Worm (Caenorhabditis elegans) whole organism, dauer: Measurements from ENCODE around the gene best-6.
"Not testable (repeated sequence)": the region's sequence is repeated elsewhere in the genome, so short reads cannot be mapped to it uniquely, and the experiment has no call there.

Experiments
- unc-62 ChIP-seq: sonication (generic microtip); optimal IDR thresholded peaks from 2 replicates; lab custom pipeline; 2017; ENCODE audit warnings: missing biosample characterization, missing genetic modification reagents, missing genetic modification characterization

Gene best-6

DNA sequence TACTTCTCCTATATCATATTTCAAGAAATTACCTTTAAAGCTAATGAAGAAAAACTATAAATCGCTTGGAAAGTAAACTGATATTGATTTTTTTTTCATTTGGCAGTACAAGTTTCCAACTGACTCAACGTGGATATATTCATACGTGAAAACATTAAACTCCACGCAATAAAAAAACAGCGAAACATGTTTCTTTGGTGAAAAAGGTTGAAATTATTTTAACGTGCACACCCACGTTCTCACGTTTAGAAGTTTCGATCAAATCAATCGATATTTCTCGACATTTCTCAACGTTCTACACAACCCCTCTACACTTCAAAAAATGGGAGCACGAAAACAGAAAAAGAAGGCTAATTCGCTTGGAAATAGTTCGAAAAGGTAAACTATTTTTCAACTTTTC, at the start of gene best-6, which contains the start of gene C09B9.2:
best-6 (minus strand) TSS at position 101 of the 400 bp plus-strand sequence.
C09B9.2 (plus strand) TSS at position 314 of the 400 bp plus-strand sequence.
- TF ChIP-seq unc-62 (GFP tag; lab: Kevin White, UChicago): no peak

DNA sequence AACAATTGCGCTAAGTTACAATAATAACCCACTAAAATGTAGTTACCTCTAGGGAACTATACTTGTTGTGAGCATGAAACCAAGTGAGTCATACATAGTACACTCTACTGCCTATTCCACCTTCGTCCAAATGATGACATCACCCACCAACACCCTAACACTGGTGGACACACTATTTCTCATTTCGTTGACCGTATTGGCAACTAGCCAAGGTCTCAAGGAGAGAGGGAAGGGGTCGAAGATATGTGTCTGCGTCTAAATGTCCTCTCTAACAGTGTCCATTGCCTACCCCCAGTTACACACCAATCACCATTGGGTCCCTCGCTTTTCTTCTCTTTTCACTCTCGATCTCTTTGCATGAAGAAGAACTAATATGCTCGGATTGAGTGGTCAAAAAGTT, 49.0 kb upstream of the best-6 start:
- TF ChIP-seq unc-62 (GFP tag; lab: Kevin White, UChicago): no peak

DNA sequence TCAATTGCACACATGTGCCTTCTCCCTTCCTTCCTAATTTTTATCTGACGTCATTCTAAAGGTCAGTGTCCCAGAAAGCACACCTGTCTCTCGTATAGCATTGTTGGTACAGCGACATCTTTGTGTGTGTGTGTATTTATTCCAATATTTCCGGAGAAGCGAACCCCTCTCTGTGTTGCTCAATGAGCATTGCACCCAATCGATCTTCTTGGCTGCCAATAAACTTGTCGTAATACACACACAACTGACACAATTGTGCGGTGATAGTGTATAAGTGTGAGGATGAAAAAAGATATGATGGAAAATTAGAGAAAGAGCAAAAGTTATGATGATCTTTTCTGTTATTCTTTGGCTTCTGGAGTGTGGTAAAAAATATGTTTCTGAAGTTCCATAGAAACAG, 47.7 kb upstream of the best-6 start:
- TF ChIP-seq unc-62 (GFP tag; lab: Kevin White, UChicago): no peak

DNA sequence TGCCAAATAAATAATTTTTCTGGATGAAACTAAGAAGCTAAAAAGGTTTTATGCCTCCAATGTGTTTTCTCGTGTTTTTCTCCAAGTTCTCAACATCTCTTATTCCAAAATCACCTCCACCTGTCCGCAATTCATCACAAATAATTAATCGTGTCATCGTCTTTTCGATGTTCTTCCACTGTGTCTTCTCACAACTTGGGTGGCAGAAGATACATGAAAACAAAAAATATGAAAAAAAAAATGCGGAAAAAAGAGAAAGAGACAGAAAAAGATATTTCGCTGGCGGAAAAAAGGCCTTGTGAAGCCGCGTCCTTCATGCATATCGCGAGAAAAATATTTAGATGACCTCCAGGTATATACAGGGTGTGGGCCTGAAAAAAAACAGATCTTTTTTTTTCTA, 45.0 kb upstream of the best-6 start:
- no peak for TF ChIP-seq unc-62 (GFP tag; lab: Kevin White, UChicago)

DNA sequence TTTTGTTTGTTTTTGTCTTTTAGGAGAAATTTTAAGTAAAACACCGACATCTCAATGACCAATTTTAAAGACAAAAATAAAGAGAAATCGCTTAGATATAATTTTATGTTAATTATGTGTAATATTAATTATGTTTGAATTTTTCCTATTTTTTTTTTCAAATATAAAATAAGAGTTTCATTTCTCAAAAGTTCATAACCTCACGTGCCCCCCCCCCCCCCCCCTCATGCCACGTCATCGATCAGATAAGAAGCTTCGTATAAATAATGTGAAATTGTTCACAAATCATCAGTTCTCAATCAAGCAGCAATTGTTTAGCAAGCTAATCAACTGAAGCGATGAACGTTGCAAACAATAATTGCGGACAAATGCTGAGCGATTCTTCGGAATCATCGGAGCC, 41.7 kb upstream of the best-6 start, which contains the start of gene C02B10.6:
C02B10.6 (plus strand) TSS at position 301 of the 400 bp plus-strand sequence.
- not testable (repeated sequence) for TF ChIP-seq unc-62 (GFP tag; lab: Kevin White, UChicago)

DNA sequence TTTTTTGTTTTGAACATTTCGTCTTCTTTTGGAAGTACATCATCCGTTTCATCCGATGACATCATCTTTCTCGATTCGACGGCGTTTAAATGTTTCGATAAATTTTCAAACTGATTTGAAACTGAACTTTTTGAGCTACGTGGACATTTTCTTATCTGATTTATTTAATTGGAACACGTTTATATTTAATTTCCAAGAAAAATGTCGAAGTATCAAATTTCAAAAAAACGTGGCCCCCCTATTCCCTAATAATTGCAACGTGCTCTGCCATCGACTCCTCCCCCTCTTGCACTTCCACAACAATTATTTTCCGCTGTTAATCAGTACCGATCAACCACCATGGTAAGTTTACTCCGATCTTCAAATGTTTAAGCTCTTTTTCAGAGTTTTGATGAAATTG, 39.7 kb upstream of the best-6 start, which contains the start of the genes R13H9.6 and rmd-6:
R13H9.6 (minus strand) TSS at position 101 of the 400 bp plus-strand sequence.
rmd-6 (plus strand) TSS at position 305 of the 400 bp plus-strand sequence.
- TF ChIP-seq unc-62 (GFP tag; lab: Kevin White, UChicago): not testable (repeated sequence)

DNA sequence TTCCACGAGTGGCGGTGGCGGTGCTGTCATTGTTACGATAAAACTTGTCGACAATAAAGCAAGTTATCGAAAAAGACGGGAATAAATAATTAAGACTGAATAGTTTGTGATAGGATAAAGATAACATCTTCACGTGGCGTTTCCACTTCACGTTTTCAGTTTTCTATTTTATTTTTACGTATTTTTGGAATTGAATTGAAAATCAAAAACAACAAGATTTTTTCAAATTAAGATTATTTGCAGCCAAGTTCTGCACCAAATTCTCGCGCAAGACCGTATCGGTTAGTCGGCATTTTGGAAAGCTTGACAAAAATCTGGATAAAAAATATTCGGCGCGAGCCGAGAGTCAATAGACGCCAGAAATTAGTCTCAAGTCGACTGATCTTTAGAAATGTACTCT, 38.0 kb upstream of the best-6 start, which contains the start of gene ttbk-2.2:
ttbk-2.2 (minus strand) TSS at position 101 of the 400 bp plus-strand sequence.
- TF ChIP-seq unc-62 (GFP tag; lab: Kevin White, UChicago): not testable (repeated sequence)

DNA sequence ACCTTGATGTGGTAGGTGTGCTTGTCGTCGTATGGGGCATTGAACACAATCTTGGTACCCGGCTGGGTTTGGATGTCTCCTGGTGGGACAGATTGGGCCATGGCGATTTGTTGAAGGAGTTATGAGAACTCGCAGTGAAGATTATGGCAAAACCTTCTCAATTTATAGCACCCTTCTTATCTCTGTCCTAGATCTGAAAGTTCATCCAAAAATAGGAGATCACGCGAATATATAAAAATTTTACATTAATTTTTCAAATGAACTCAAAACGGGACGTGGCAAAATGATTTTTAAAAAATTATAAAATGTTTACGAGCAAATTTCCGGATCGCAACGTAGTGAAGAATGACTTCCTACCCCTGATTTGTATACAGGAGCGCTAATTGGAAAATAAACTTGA, 36.1 kb upstream of the best-6 start, which contains the start of gene msp-53:
msp-53 (minus strand) TSS at position 101 of the 400 bp plus-strand sequence.
- TF ChIP-seq unc-62 (GFP tag; lab: Kevin White, UChicago): not testable (repeated sequence)

DNA sequence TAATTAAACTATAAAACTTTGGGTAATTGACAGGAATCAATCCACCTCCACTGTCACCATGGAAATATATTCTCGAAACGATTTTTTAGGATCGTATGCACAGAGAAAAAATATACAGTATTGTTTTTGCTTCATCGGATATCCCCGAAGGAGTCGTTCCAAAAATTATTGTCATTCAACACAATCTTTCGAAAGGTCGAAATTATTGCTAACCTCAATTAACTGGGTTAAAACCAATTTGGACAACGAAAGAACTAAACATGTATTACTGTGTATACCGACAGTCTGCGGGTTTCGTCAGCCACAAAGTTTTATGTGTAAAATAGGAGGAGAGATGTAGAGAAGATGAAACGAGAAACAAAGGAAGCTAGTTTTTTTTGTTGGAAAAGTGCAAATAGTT, 34.4 kb upstream of the best-6 start:
- no peak for TF ChIP-seq unc-62 (GFP tag; lab: Kevin White, UChicago)

DNA sequence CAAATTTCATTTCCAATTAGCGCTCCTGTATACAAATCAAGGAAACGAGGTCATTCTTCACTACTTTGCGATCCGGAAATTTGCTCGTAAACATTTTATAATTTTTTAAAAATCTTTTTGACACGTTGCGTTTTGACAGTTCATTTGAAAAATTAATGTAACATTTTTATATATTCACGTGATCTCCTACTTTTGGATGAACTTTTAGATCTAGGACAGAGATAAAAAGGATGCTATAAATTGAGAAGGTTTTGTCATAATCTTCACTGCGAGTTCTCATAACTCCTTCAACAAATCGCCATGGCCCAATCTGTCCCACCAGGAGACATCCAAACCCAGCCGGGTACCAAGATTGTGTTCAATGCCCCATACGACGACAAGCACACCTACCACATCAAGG, 33.4 kb upstream of the best-6 start, which contains the start of gene msp-57:
msp-57 (plus strand) TSS at position 301 of the 400 bp plus-strand sequence.
- TF ChIP-seq unc-62 (GFP tag; lab: Kevin White, UChicago): not testable (repeated sequence)

DNA sequence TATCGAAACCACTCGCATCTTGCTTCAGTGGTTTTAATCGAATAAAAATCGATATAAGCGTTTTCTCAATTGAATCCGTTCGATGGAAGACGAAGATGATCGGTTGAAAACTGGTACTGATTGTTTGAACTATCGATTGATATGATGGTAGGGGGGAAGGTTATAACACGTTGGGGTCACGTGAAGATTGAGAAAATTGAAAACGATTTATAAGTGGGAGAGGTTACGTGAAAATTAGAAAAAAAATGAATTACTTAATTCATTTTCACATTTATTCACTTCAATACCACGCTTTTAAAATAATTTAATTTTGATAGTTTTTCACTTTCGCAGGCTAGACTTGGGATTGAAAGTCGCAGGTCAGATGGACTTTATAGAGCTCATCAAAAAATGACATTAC, 32.1 kb upstream of the best-6 start, which contains the start of gene C09B9.7:
C09B9.7 (minus strand) TSS at position 101 of the 400 bp plus-strand sequence.
- no peak for TF ChIP-seq unc-62 (GFP tag; lab: Kevin White, UChicago)

DNA sequence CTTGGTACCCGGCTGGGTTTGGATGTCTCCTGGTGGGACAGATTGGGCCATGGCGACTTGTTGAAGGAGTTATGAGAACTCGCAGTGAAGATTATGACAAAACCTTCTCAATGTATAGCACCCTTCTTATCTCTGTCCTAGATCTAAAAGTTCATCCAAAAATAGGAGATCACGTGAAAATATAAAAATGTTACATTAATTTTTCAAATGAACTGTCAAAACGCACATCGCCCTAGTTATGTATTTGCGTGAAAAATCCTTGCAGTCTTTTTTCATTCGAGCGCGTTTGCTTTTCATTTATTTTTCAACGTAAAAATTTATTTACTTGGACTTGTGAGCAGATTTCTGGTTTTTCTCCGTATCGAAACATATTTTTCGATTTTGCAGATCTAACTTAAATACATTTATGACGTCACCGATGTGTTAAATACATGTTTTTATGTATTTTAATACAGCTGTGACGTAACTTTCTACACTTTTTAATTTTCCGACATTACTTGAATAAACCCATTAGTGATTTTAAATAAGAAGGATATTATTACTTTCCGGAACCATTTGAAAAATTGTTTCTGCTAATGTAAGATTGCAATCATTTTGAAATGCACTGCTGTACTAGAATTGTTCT, 27.2 kb upstream of the best-6 start, which contains the start of gene msp-55:
msp-55 (minus strand) TSS at position 51 of the 625 bp plus-strand sequence.
- no peak for TF ChIP-seq unc-62 (GFP tag; lab: Kevin White, UChicago)

DNA sequence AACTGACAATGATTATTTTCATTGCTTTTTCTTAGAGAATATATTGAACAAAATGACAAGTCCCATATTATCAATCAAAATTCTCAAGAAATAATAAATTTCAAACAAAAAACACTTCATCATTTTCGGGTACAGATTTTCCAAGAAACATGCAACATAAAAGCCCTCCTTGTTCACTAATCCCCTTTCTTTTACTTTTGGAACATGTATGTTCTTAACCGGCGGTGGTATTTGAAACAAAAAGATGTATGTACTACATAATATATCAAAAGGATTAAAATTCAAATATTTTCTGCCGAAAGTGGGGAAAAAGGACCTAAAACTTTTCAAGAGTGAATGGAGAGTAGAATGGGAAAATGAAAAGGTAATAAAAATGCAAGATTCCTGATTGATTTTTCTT, 25.4 kb upstream of the best-6 start:
- TF ChIP-seq unc-62 (GFP tag; lab: Kevin White, UChicago): no peak

DNA sequence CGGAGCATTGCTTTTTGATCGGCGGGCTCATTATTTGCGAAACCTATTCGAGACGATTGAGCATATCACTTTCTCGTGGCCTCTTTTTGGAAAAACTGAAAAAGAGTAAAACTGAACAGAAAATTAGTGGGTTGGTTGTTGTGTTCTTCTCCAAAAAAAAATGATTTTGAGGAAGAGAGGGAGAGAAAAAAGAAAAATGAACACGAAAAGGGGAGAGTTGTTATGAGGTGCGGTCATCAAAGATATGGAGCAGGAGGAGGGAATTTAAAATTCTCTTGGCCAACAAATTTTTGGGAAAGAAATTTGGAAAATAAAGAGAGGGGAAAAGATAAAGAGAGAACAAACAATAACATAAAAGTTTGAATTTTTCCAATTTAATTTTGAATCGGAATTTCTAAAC, 16.5 kb upstream of the best-6 start, which contains the start of gene hot-9:
hot-9 (minus strand) TSS at position 101 of the 400 bp plus-strand sequence.
- TF ChIP-seq unc-62 (GFP tag; lab: Kevin White, UChicago): no peak

DNA sequence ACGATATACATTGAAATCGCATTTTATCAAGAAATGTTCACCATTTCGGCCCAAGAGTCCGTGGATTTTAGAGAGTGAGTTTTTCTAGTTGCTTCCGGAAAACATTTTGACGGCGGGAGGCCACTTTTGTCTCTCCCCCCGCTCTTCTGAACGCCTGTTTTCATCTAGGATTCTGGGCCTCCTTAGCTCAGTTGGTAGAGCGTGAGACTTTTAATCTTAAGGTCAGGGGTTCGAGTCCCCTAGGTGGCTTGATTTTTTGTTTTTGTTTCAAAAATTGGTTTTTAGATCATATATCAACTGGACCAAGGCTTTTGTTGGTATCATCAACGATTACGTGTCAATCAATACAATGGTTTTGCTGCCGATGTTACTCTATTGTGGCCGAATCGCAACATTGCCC, 9.9 kb upstream of the best-6 start:
- no peak for TF ChIP-seq unc-62 (GFP tag; lab: Kevin White, UChicago)

DNA sequence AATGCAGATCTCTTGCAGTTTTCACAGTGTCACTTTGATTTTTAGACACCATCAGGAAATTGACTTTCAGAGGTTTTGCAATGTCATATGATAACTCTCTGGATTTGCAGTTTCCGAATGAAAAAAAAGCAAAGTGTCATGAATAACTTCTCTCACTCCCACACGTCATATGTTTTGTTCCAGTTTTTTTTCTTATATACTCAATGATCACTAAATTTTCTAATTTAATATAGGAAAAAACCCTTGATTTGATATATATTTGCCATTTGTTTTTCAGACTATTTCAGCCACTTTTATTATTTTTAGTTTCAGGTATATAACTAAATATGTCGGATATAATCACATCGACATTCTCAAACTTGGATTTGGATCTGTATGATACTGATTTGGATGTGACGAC, 8.6 kb upstream of the best-6 start, which contains the start of gene C09B9.1:
C09B9.1 (plus strand) TSS at position 301 of the 400 bp plus-strand sequence.
- no peak for TF ChIP-seq unc-62 (GFP tag; lab: Kevin White, UChicago)
